Fruit fly (Drosophila melanogaster) whole organism, prepupa: ENCODE results near the gene CG31288.

ENCODE experiments used
- Blimp-1 ChIP-seq: fragments of 200-800 bp; sonication (Bioruptor generic); optimal IDR thresholded peaks from 3 replicates; lab custom pipeline; 2017; ENCODE audit warnings: missing biosample characterization, missing genetic modification characterization, mild to moderate bottlenecking, moderate library complexity, missing genetic modification reagents
- CG10631 ChIP-seq: fragments of 200-800 bp; sonication (Bioruptor generic); optimal IDR thresholded peaks from 2 replicates; lab custom pipeline; 2016; ENCODE audit warnings: missing biosample characterization, missing genetic modification characterization
- CG10669 ChIP-seq: fragments of 200-800 bp; sonication (Bioruptor generic); optimal IDR thresholded peaks from 3 replicates; lab custom pipeline; 2018; ENCODE audit warnings: missing biosample characterization, mild to moderate bottlenecking, missing genetic modification characterization, moderate library complexity
- CG11294 ChIP-seq: fragments of 200-800 bp; sonication (Bioruptor generic); IDR thresholded peaks from 2 replicates; pipeline ENCODE4 v1.3.6; 2022; ENCODE audit warnings: missing biosample characterization, missing genetic modification characterization
- CG11762 ChIP-seq: fragments of 200-800 bp; sonication (Bioruptor generic); optimal IDR thresholded peaks from 3 replicates; lab custom pipeline; 2016; ENCODE audit warnings: missing biosample characterization, missing genetic modification characterization; ENCODE audit not compliant: insufficient read depth
- CG1621 ChIP-seq: fragments of 200-800 bp; sonication (Bioruptor generic); optimal IDR thresholded peaks from 3 replicates; lab custom pipeline; 2018; ENCODE audit warnings: missing biosample characterization, mild to moderate bottlenecking, missing genetic modification characterization
- CG3032 ChIP-seq: fragments of 200-800 bp; optimal IDR thresholded peaks from 2 replicates; lab custom pipeline; 2019; ENCODE audit warnings: missing biosample characterization, mild to moderate bottlenecking, missing genetic modification characterization, moderate library complexity
- CG31627 ChIP-seq: fragments of 200-800 bp; sonication (Bioruptor generic); optimal IDR thresholded peaks from 3 replicates; lab custom pipeline; 2016; ENCODE audit warnings: missing biosample characterization, missing genetic modification characterization
- CG32006 ChIP-seq: fragments of 200-800 bp; sonication (Bioruptor generic); optimal IDR thresholded peaks from 3 replicates; lab custom pipeline; 2017; ENCODE audit warnings: missing biosample characterization, mild to moderate bottlenecking, missing genetic modification characterization
- CG34406 ChIP-seq: fragments of 200-800 bp; sonication (Bioruptor generic); optimal IDR thresholded peaks from 3 replicates; lab custom pipeline; 2016; ENCODE audit warnings: missing biosample characterization, missing genetic modification characterization
- CG4318 ChIP-seq: fragments of 200-800 bp; sonication (Bioruptor generic); optimal IDR thresholded peaks from 3 replicates; lab custom pipeline; 2017; ENCODE audit warnings: missing biosample characterization, mild to moderate bottlenecking, missing genetic modification characterization
- CG6276 ChIP-seq: fragments of 200-800 bp; sonication (Bioruptor generic); optimal IDR thresholded peaks from 2 replicates; lab custom pipeline; 2017; ENCODE audit warnings: missing biosample characterization, mild to moderate bottlenecking, missing genetic modification characterization
- CG6808 ChIP-seq: fragments of 200-800 bp; sonication (Bioruptor generic); optimal IDR thresholded peaks from 3 replicates; lab custom pipeline; 2017; ENCODE audit warnings: missing biosample characterization, missing genetic modification characterization, mild to moderate bottlenecking, moderate library complexity, missing genetic modification reagents
- CG6854 ChIP-seq: fragments of 200-800 bp; sonication (Bioruptor generic); optimal IDR thresholded peaks from 2 replicates; lab custom pipeline; 2017; ENCODE audit warnings: missing biosample characterization, mild to moderate bottlenecking, missing genetic modification characterization
- CG8319 ChIP-seq: fragments of 200-800 bp; sonication (Bioruptor generic); optimal IDR thresholded peaks from 3 replicates; lab custom pipeline; 2016; ENCODE audit warnings: missing biosample characterization, missing genetic modification characterization
- CG8632 ChIP-seq: fragments of 200-800 bp; sonication (Bioruptor generic); optimal IDR thresholded peaks from 3 replicates; lab custom pipeline; 2016; ENCODE audit warnings: missing biosample characterization, missing genetic modification characterization
- CG9139 ChIP-seq: fragments of 200-800 bp; sonication (Bioruptor generic); optimal IDR thresholded peaks from 3 replicates; lab custom pipeline; 2017; ENCODE audit warnings: missing biosample characterization, mild to moderate bottlenecking, missing genetic modification characterization
- Eip75B ChIP-seq: fragments of 200-800 bp; sonication (Bioruptor generic); optimal IDR thresholded peaks from 3 replicates; lab custom pipeline; 2016; ENCODE audit warnings: missing biosample characterization, missing genetic modification characterization
- Eip78C ChIP-seq: fragments of 200-800 bp; sonication (Bioruptor generic); peaks from one replicate; lab custom pipeline; 2016; ENCODE audit warnings: missing biosample characterization, missing genetic modification characterization
- Eip93F ChIP-seq: fragments of 200-800 bp; sonication (Bioruptor generic); optimal IDR thresholded peaks from 2 replicates; lab custom pipeline; 2016; ENCODE audit warnings: missing biosample characterization, mild to moderate bottlenecking, missing genetic modification characterization
- Ets21C ChIP-seq: fragments of 200-800 bp; sonication (Bioruptor generic); optimal IDR thresholded peaks from 3 replicates; lab custom pipeline; 2016; ENCODE audit warnings: missing biosample characterization, missing genetic modification characterization
- Ets96B ChIP-seq: fragments of 200-800 bp; optimal IDR thresholded peaks from 2 replicates; lab custom pipeline; 2019; ENCODE audit warnings: missing biosample characterization, mild to moderate bottlenecking, missing genetic modification characterization, moderate library complexity
- Gug ChIP-seq: fragments of 200-800 bp; sonication (Bioruptor generic); IDR thresholded peaks from 2 replicates; pipeline ENCODE4 v1.3.6; 2022; ENCODE audit warnings: missing biosample characterization, missing genetic modification characterization
- Hr4 ChIP-seq: fragments of 200-800 bp; sonication (Bioruptor generic); optimal IDR thresholded peaks from 3 replicates; lab custom pipeline; 2016; ENCODE audit warnings: missing biosample characterization, missing genetic modification characterization
- Met ChIP-seq: fragments of 200-800 bp; sonication (Bioruptor generic); optimal IDR thresholded peaks from 3 replicates; lab custom pipeline; 2016; ENCODE audit warnings: missing biosample characterization, missing genetic modification characterization
- Smox ChIP-seq: fragments of 200-800 bp; sonication (Bioruptor generic); optimal IDR thresholded peaks from 3 replicates; lab custom pipeline; 2016; ENCODE audit warnings: missing biosample characterization, missing genetic modification characterization
- Sox15 ChIP-seq: fragments of 200-800 bp; sonication (Bioruptor generic); optimal IDR thresholded peaks from 3 replicates; lab custom pipeline; 2016; ENCODE audit warnings: missing biosample characterization, missing genetic modification characterization
- cyc ChIP-seq: fragments of 200-800 bp; sonication (Bioruptor generic); optimal IDR thresholded peaks from 3 replicates; lab custom pipeline; 2016; ENCODE audit warnings: missing biosample characterization, missing genetic modification characterization
- dac ChIP-seq: fragments of 200-800 bp; sonication (Bioruptor generic); optimal IDR thresholded peaks from 2 replicates; lab custom pipeline; 2017; ENCODE audit warnings: missing biosample characterization, mild to moderate bottlenecking, missing genetic modification characterization
- eg ChIP-seq: fragments of 200-800 bp; sonication (Bioruptor generic); IDR thresholded peaks from 3 replicates; pipeline ENCODE4 v1.3.6; 2022; ENCODE audit warnings: missing biosample characterization, missing genetic modification characterization
- esn ChIP-seq: fragments of 200-800 bp; sonication (Bioruptor generic); optimal IDR thresholded peaks from 2 replicates; lab custom pipeline; 2016; ENCODE audit warnings: missing biosample characterization, mild to moderate bottlenecking, missing genetic modification characterization, moderate library complexity
- fd59A ChIP-seq: fragments of 200-800 bp; sonication (Bioruptor generic); optimal IDR thresholded peaks from 2 replicates; lab custom pipeline; 2017; ENCODE audit warnings: missing biosample characterization, mild to moderate bottlenecking, missing genetic modification characterization, missing genetic modification reagents
- fd85E ChIP-seq: fragments of 200-800 bp; sonication (Bioruptor generic); optimal IDR thresholded peaks from 3 replicates; lab custom pipeline; 2016; ENCODE audit warnings: missing biosample characterization, missing genetic modification characterization
- fkh ChIP-seq: fragments of 200-800 bp; sonication (Bioruptor generic); optimal IDR thresholded peaks from 3 replicates; lab custom pipeline; 2017; ENCODE audit warnings: missing biosample characterization, mild to moderate bottlenecking, missing genetic modification characterization, moderate library complexity
- salr ChIP-seq, 2 experiments: fragments of 200-800 bp; sonication (Bioruptor generic); optimal IDR thresholded peaks; 3 replicates each; lab custom pipeline; 2016 to 2018; ENCODE audit warnings: missing biosample characterization in 2 of 2, missing genetic modification characterization in 2 of 2, mild to moderate bottlenecking in 1 of 2
- spab ChIP-seq: fragments of 200-800 bp; sonication (Bioruptor generic); optimal IDR thresholded peaks from 2 replicates; lab custom pipeline; 2017; ENCODE audit warnings: missing biosample characterization, mild to moderate bottlenecking, missing genetic modification characterization, missing genetic modification reagents
- svp ChIP-seq: fragments of 200-800 bp; sonication (Bioruptor generic); peaks from one replicate; lab custom pipeline; 2016; ENCODE audit warnings: missing biosample characterization, missing genetic modification characterization
- vri ChIP-seq: fragments of 200-800 bp; sonication (Bioruptor generic); optimal IDR thresholded peaks from 3 replicates; lab custom pipeline; 2016; ENCODE audit warnings: missing biosample characterization, mild to moderate bottlenecking, missing genetic modification characterization

The CG31288 gene

DNA sequence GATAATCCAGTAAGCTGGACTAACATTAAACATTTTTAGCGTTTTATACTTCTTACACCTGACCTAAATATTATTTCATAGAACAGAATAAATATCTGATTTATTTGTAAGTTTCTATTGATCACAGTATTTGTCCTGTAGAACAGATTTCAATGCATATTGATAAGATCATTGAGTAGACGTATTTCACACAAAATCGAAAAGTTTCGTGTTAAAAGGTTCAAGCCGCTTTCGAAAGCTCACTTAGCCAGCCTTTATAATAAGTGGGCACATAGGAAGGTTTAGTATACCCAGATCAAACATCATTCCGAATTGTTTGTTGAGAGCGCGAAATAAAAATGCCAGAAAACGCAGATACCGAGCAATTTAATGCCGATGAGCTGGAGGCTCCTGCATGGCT, 9.8 kb downstream of the CG31288 start, which contains the start of gene CG11893:
Gene CG11893, plus strand, starts transcription at position 301 of the 400 bp plus-strand sequence.
- no peak for TF ChIP-seq CG11294 (GFP tag; lab: Robert Waterston, UW)
- TF ChIP-seq esn (GFP tag; lab: Kevin White, UChicago): no peak
- no peak for TF ChIP-seq Eip93F (GFP tag; lab: Kevin White, UChicago)
- TF ChIP-seq Eip75B (GFP tag; lab: Kevin White, UChicago): no peak
- no peak for TF ChIP-seq spab (GFP tag; lab: Kevin White, UChicago)
- TF ChIP-seq CG8632 (GFP tag; lab: Kevin White, UChicago): no peak
- TF ChIP-seq CG9139 (GFP tag; lab: Kevin White, UChicago): no peak
- no peak for TF ChIP-seq CG8319 (GFP tag; lab: Kevin White, UChicago)
- no peak for TF ChIP-seq Gug (GFP tag; lab: Robert Waterston, UW)
- no peak for TF ChIP-seq svp (GFP tag; lab: Kevin White, UChicago)
- no peak for TF ChIP-seq Met (GFP tag; lab: Kevin White, UChicago)
- TF ChIP-seq CG1621 (tag; lab: Kevin White, UChicago): no peak

DNA sequence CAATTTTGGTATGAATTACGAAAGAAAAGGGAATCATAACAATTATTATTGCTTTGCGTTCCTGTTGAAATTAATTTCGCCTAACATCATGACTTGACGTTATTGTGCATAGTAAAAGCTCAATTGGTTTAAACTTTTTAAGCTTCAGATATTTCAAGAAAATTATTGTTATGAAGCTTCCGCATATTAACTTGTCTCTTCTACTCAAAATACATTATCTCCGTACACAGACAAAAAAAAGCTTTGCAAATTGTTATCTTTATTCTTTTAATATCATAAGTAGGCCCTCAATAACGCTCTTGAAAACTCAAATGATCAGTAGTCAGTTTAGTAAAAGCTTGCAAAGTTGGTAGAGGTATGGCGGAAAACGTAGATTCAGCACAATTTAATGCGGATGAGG, 12.2 kb downstream of the CG31288 start, which contains the start of gene CG13658:
Gene CG13658, plus strand, starts transcription at position 347 of the 400 bp plus-strand sequence.
- TF ChIP-seq CG10631 (GFP tag; lab: Kevin White, UChicago) (no peak), salr (GFP tag; optimal IDR thresholded peaks at IDR 0.05; lab: Kevin White, UChicago) (no peak), CG3032 (tag; lab: Kevin White, UChicago) (no peak), CG6854 (GFP tag; lab: Kevin White, UChicago) (no peak), Ets96B (tag; lab: Kevin White, UChicago) (no peak), Eip75B (GFP tag; lab: Kevin White, UChicago) (no peak), CG31627 (GFP tag; lab: Kevin White, UChicago) (no peak), CG8319 (GFP tag; lab: Kevin White, UChicago) (no peak), CG6276 (GFP tag; lab: Kevin White, UChicago) (no peak), CG32006 (GFP tag; lab: Kevin White, UChicago) (no peak), Sox15 (no peak), CG4318 (no peak), cyc (GFP tag; lab: Kevin White, UChicago) (no peak), CG11762 (GFP tag; lab: Kevin White, UChicago) (no peak), Eip78C (GFP tag; lab: Kevin White, UChicago) (no peak), Blimp-1 (GFP tag; lab: Kevin White, UChicago) (no peak), Hr4 (GFP tag; lab: Kevin White, UChicago) (no peak), Ets21C (no peak), spab (GFP tag; lab: Kevin White, UChicago) (no peak), CG34406 (GFP tag; lab: Kevin White, UChicago) (no peak)

dm6 chr3R:25285173-25285572, 14.2 kb downstream of the CG31288 start, which contains the start of gene CG31104:
Gene CG31104 (plus strand): TSS chr3R:25285473.
- no peak for TF ChIP-seq fd85E (GFP tag; lab: Kevin White, UChicago)
- TF ChIP-seq Eip75B (GFP tag; lab: Kevin White, UChicago): no peak
- no peak for TF ChIP-seq CG9139 (GFP tag; lab: Kevin White, UChicago)
- no peak for TF ChIP-seq CG6808 (GFP tag; lab: Kevin White, UChicago)
- TF ChIP-seq CG8319 (GFP tag; lab: Kevin White, UChicago): no peak
- no peak for TF ChIP-seq CG10669 (GFP tag; lab: Kevin White, UChicago)
- no peak for TF ChIP-seq dac (GFP tag; lab: Kevin White, UChicago)
- TF ChIP-seq CG11762 (GFP tag; lab: Kevin White, UChicago): no peak
- no peak for TF ChIP-seq cyc (GFP tag; lab: Kevin White, UChicago)
- TF ChIP-seq vri (GFP tag; lab: Kevin White, UChicago): no peak
- TF ChIP-seq Smox: no peak
- no peak for TF ChIP-seq fkh (GFP tag; lab: Kevin White, UChicago)
- TF ChIP-seq eg (GFP tag; lab: Robert Waterston, UW): no peak
- TF ChIP-seq Eip78C (GFP tag; lab: Kevin White, UChicago): no peak
- TF ChIP-seq salr (GFP tag; optimal IDR thresholded peaks at IDR 0.05; lab: Kevin White, UChicago): no peak
- TF ChIP-seq CG10631 (GFP tag; lab: Kevin White, UChicago): no peak
- no peak for TF ChIP-seq fd59A
- TF ChIP-seq CG11294 (GFP tag; lab: Robert Waterston, UW): no peak
